Worm (Caenorhabditis elegans): ENCODE results near the gene C07E3.4.

C07E3.4 gene

DNA sequence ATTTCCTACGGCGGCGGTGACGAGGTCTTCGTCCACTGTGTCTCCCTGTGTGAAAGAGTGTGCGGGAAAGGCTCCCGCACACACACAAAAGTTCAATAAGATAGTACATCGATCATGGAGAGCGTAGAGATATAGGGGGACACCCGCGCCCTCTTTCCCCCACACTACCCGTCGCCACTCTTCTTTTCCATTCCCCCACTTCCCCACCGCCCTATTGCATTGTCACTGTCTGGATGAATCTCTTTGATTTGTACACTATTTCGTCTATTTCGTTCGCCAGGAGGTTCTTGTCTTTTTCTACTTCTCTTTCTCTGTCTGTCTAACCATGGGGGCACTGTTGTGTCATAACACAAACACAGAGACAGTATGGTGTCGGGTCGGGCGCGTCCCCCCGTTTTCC is 21.7 kb downstream of the C07E3.4 start (continued):
- TF ChIP-seq nhr-28 (tag; optimal IDR thresholded peaks at IDR 0.05) = no peak
- peak; percentile 16 for TF ChIP-seq R02D3.7 (tag; optimal IDR thresholded peaks at IDR 0.05)
- TF ChIP-seq ceh-82 (tag; optimal IDR thresholded peaks at IDR 0.05) = no peak
- TF ChIP-seq egl-5 (tag; optimal IDR thresholded peaks at IDR 0.05) = no peak
- peak; percentile 2 for TF ChIP-seq snpc-4 (tag; optimal IDR thresholded peaks at IDR 0.05)
- TF ChIP-seq nhr-76 (tag; optimal IDR thresholded peaks at IDR 0.05) = no peak
- no peak for TF ChIP-seq ztf-4 (tag; optimal IDR thresholded peaks at IDR 0.05)
- no peak for TF ChIP-seq nhr-12 (tag; optimal IDR thresholded peaks at IDR 0.05)
- no peak for TF ChIP-seq nhr-77 (tag; optimal IDR thresholded peaks at IDR 0.05)
- no peak for TF ChIP-seq ZK546.5 (tag; optimal IDR thresholded peaks at IDR 0.05)
- TF ChIP-seq unc-39 (tag; optimal IDR thresholded peaks at IDR 0.05) = no peak
- TF ChIP-seq skn-1 (tag; optimal IDR thresholded peaks at IDR 0.05) = no peak
- TF ChIP-seq pqm-1 (tag; optimal IDR thresholded peaks at IDR 0.05) = peak; percentile 33
- no peak for TF ChIP-seq daf-12 (tag; optimal IDR thresholded peaks at IDR 0.05)
- no peak for TF ChIP-seq ceh-9 (tag; optimal IDR thresholded peaks at IDR 0.05)
- peak; percentile 74 for TF ChIP-seq nhr-25 (tag; optimal IDR thresholded peaks at IDR 0.05)
- TF ChIP-seq pha-4 (tag; optimal IDR thresholded peaks at IDR 0.05) = peak; percentile 85
- no peak for TF ChIP-seq tbx-2 (tag; optimal IDR thresholded peaks at IDR 0.05)
- no peak for TF ChIP-seq mdl-1 (tag; optimal IDR thresholded peaks at IDR 0.05)
- TF ChIP-seq lin-39 (tag; optimal IDR thresholded peaks at IDR 0.05) = no peak
- TF ChIP-seq nhr-67 (tag; optimal IDR thresholded peaks at IDR 0.05) = no peak
- TF ChIP-seq lin-15B (tag; optimal IDR thresholded peaks at IDR 0.05) = peak; percentile 24

DNA sequence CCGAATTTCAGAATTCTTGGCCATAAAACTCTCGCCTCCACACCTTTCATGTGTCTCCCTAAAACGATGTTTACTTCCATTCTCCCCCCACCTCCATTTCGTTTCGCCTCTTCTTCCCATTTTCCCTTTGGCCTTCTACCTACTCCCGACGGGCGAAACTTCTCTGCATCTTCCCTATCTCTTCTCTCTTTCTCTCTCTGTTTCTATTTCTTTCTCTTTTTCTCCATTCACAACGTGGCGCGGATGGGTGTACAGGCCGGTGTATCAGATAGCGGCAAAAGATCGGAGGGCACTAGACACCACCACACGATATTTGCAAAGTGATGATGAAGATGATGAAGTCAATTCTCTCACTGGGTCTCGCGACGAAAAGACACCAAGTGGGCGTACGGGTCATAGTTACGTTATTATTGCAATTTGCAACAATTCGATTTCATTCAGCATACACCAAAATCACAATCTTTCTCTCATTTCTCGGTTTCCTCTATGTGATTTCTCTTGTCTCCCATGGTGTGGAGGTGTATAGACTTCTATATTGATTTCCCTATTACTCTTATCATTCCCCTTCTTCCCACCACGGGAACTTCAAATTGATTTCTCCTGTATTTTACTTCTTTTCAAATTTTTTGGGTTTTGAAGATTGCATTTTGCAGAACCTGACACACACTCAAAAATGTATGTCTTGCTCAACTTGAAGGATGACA is 24.2 kb downstream of the C07E3.4 start, which contains the start of gene ztf-27:
Gene ztf-27, plus strand, starts transcription at position 654 of the 704 bp plus-strand sequence.
- TF ChIP-seq ama-1 (optimal IDR thresholded peaks at IDR 0.05) = no peak
- TF ChIP-seq elt-2 (tag; optimal IDR thresholded peaks at IDR 0.05) = peak; percentile 49
- TF ChIP-seq nfya-1 (tag; optimal IDR thresholded peaks at IDR 0.05; ENCODE audit: insufficient read depth) = peak; percentile 47
- TF ChIP-seq pha-4 (tag; optimal IDR thresholded peaks at IDR 0.05) = peak; percentile 42
- TF ChIP-seq daf-12 (tag; optimal IDR thresholded peaks at IDR 0.05) = no peak
- no peak for TF ChIP-seq ceh-28 (tag; optimal IDR thresholded peaks at IDR 0.05)
- peak; percentile 61 for TF ChIP-seq pqm-1 (tag; optimal IDR thresholded peaks at IDR 0.05)
- TF ChIP-seq elt-1 (tag; optimal IDR thresholded peaks at IDR 0.05) = peak; percentile 21
- no peak for TF ChIP-seq nhr-67 (tag; optimal IDR thresholded peaks at IDR 0.05)
- peak; percentile 52 for TF ChIP-seq nhr-23 (tag; optimal IDR thresholded peaks at IDR 0.05)
- no peak for TF ChIP-seq egl-27 (tag; optimal IDR thresholded peaks at IDR 0.05)
- TF ChIP-seq hmg-11 (tag; optimal IDR thresholded peaks at IDR 0.05) = peak; percentile 26
- TF ChIP-seq fkh-10 (GFP tag; optimal IDR thresholded peaks at IDR 0.05) = no peak
- no peak for TF ChIP-seq mdl-1 (tag; optimal IDR thresholded peaks at IDR 0.05)
- no peak for TF ChIP-seq skn-1 (tag; optimal IDR thresholded peaks at IDR 0.05)
- no peak for TF ChIP-seq lsy-12 (tag; optimal IDR thresholded peaks at IDR 0.05)
- peak; percentile 68 for TF ChIP-seq nhr-25 (tag; optimal IDR thresholded peaks at IDR 0.05)

DNA sequence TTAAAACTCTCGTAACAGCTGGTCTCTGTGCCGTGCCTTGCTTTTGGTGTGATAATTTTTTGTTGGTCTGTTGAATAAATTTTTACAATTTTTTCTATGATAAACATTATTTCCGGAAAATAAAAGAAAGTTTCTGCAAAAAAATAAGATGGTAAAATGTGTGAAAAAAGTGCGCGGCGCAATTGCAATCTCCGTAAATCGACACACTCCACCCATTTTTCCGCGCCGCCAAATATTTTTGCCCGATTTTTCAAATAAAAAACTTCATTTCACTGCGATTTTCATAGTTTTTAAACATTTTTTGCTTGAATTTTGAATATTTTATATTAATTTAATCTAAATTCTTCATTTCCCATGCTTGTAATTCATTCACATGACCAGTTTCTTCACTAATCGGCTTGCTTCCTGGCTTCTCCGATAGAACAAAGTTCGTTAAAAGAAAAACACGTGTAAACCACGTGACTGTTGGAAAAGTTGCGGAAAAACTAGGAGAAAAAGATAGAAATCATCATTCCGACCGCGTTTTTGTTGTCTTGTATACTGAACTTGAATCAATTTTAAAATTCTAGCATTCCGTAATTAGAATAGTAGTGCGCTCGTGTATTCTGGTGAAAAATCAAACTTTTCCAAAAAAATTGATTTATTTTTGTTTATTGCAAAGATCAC is 27.6 kb downstream of the C07E3.4 start:
- TF ChIP-seq nhr-25 (tag; optimal IDR thresholded peaks at IDR 0.05) (peak; percentile 41), aly-2 (tag; optimal IDR thresholded peaks at IDR 0.05) (no peak), hmg-11 (tag; optimal IDR thresholded peaks at IDR 0.05) (peak; percentile 60), ceh-82 (tag; optimal IDR thresholded peaks at IDR 0.05) (peak; percentile 34), fkh-2 (tag; optimal IDR thresholded peaks at IDR 0.05) (no peak), ceh-16 (tag; optimal IDR thresholded peaks at IDR 0.05) (no peak), skn-1 (tag; optimal IDR thresholded peaks at IDR 0.05) (no peak), nhr-23 (tag; optimal IDR thresholded peaks at IDR 0.05) (peak; percentile 87), zag-1 (tag; optimal IDR thresholded peaks at IDR 0.05) (peak; percentile 57), mml-1 (tag; optimal IDR thresholded peaks at IDR 0.05) (peak; percentile 69), elt-3 (tag; optimal IDR thresholded peaks at IDR 0.05) (no peak), lsy-12 (tag; optimal IDR thresholded peaks at IDR 0.05) (peak; percentile 74), ceh-28 (tag; optimal IDR thresholded peaks at IDR 0.05) (peak; percentile 20), tbx-2 (tag; optimal IDR thresholded peaks at IDR 0.05) (peak; percentile 29), ceh-9 (tag; optimal IDR thresholded peaks at IDR 0.05) (no peak), egl-5 (tag; optimal IDR thresholded peaks at IDR 0.05) (peak; percentile 28), lin-15B (tag; optimal IDR thresholded peaks at IDR 0.05) (peak; percentile 47), nhr-12 (tag; optimal IDR thresholded peaks at IDR 0.05) (no peak), nhr-28 (tag; optimal IDR thresholded peaks at IDR 0.05) (no peak), nfya-1 (tag; optimal IDR thresholded peaks at IDR 0.05; ENCODE audit: insufficient read depth) (peak; percentile 72), lin-39 (tag; optimal IDR thresholded peaks at IDR 0.05) (peak; percentile 32), elt-2 (tag; optimal IDR thresholded peaks at IDR 0.05) (peak; percentile 55), pha-4 (tag; optimal IDR thresholded peaks at IDR 0.05) (peak; percentile 80), ama-1 (optimal IDR thresholded peaks at IDR 0.05) (no peak), nhr-76 (tag; optimal IDR thresholded peaks at IDR 0.05) (peak; percentile 52), unc-39 (tag; optimal IDR thresholded peaks at IDR 0.05) (no peak), R02D3.7 (tag; optimal IDR thresholded peaks at IDR 0.05) (peak; percentile 99), mdl-1 (tag; optimal IDR thresholded peaks at IDR 0.05) (peak; percentile 20), nhr-43 (tag; optimal IDR thresholded peaks at IDR 0.05; ENCODE audit: poor library complexity, severe bottlenecking) (peak; percentile 63)
